Worm (Caenorhabditis elegans) whole organism, L4/young adult: ENCODE data around the gene F54C9.7.

Experiments
- W03F9.2 ChIP-seq: fragments of 150-350 bp; optimal IDR thresholded peaks from 2 replicates; lab custom pipeline; 2014; ENCODE audit warnings: missing biosample characterization, missing genetic modification characterization
- him-1 ChIP-seq: sonication (generic microtip); optimal IDR thresholded peaks from 2 replicates; lab custom pipeline; 2016; ENCODE audit warnings: missing genotype, missing genetic modification reagents, missing genetic modification characterization, missing compliant biosample characterization

DNA sequence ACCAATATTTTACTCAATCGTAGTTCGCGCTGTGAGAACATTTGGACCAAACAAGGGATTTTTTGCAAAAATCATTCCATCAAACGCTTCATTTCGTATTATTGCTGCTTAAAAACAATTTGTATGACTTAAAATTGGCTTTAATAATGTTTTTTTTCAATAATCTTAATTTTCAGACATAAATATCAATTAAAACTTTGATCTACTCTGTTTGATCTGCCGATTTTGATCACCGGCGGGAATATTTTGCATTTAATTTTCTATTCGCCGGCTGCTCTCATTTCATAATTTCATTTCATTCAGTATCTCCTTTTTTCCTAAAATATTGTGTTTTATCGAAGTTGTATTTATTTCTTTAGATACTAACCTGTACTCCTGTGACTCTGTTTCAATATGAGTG is 2.0 kb downstream of the F54C9.7 start, which contains the start of gene puf-5:
- TF ChIP-seq him-1 (tag; lab: Kevin White, UChicago) (no peak), W03F9.2 (tag; lab: Kevin White, UChicago) (no peak)
